Fruit fly (Drosophila melanogaster) whole organism, prepupa: ENCODE measurements around the gene CG32568.

ENCODE experiments used
- Blimp-1 ChIP-seq: fragments of 200-800 bp; sonication (Bioruptor generic); optimal IDR thresholded peaks from 3 replicates; lab custom pipeline; 2017; ENCODE audit warnings: missing biosample characterization, missing genetic modification characterization, mild to moderate bottlenecking, moderate library complexity, missing genetic modification reagents
- CG10631 ChIP-seq: fragments of 200-800 bp; sonication (Bioruptor generic); optimal IDR thresholded peaks from 2 replicates; lab custom pipeline; 2016; ENCODE audit warnings: missing biosample characterization, missing genetic modification characterization
- CG11902 ChIP-seq: fragments of 200-800 bp; sonication (Bioruptor generic); optimal IDR thresholded peaks from 3 replicates; lab custom pipeline; 2016; ENCODE audit warnings: missing biosample characterization, missing genetic modification characterization
- CG3919 ChIP-seq: fragments of 200-800 bp; sonication (Bioruptor generic); optimal IDR thresholded peaks from 3 replicates; lab custom pipeline; 2016; ENCODE audit warnings: missing biosample characterization, missing genetic modification characterization
- CG6163 ChIP-seq: fragments of 200-800 bp; sonication (Bioruptor generic); IDR thresholded peaks from 3 replicates; pipeline ENCODE4 v1.3.6; 2022; ENCODE audit warnings: missing biosample characterization, missing genetic modification characterization
- CG8119 ChIP-seq: fragments of 200-800 bp; sonication (Bioruptor generic); IDR thresholded peaks from 3 replicates; pipeline ENCODE4 v1.3.6; 2022; ENCODE audit warnings: missing biosample characterization, missing genetic modification characterization
- Eip75B ChIP-seq: fragments of 200-800 bp; sonication (Bioruptor generic); optimal IDR thresholded peaks from 3 replicates; lab custom pipeline; 2016; ENCODE audit warnings: missing biosample characterization, missing genetic modification characterization
- Hr39 ChIP-seq: fragments of 200-800 bp; sonication (Bioruptor generic); optimal IDR thresholded peaks from 2 replicates; lab custom pipeline; 2016; ENCODE audit warnings: missing biosample characterization, missing genetic modification characterization
- Hr4 ChIP-seq: fragments of 200-800 bp; sonication (Bioruptor generic); optimal IDR thresholded peaks from 3 replicates; lab custom pipeline; 2016; ENCODE audit warnings: missing biosample characterization, missing genetic modification characterization
- Smox ChIP-seq: fragments of 200-800 bp; sonication (Bioruptor generic); optimal IDR thresholded peaks from 3 replicates; lab custom pipeline; 2016; ENCODE audit warnings: missing biosample characterization, missing genetic modification characterization
- Sox102F ChIP-seq: fragments of 200-800 bp; sonication (Bioruptor generic); optimal IDR thresholded peaks from 2 replicates; lab custom pipeline; 2016; ENCODE audit warnings: missing biosample characterization, mild to moderate bottlenecking, missing genetic modification characterization
- salr ChIP-seq, 2 experiments: fragments of 200-800 bp; sonication (Bioruptor generic); optimal IDR thresholded peaks; 3 replicates each; lab custom pipeline; 2016 to 2018; ENCODE audit warnings: missing biosample characterization in 2 of 2, missing genetic modification characterization in 2 of 2, mild to moderate bottlenecking in 1 of 2

dm6 chrX:16742547-16742946 lies 1.8 kb downstream of the CG32568 start, which contains the start of gene Twdlalpha:
- TF ChIP-seq Eip75B: no peak
- no peak for TF ChIP-seq CG6163 (GFP tag; lab: Robert Waterston, UW)
- TF ChIP-seq Smox (GFP tag; lab: Kevin White, UChicago): no peak
- TF ChIP-seq CG8119 (GFP tag; lab: Robert Waterston, UW): no peak
- no peak for TF ChIP-seq Sox102F (GFP tag; lab: Kevin White, UChicago)
- TF ChIP-seq Hr4 (GFP tag; lab: Kevin White, UChicago): no peak
- no peak for TF ChIP-seq Blimp-1 (GFP tag; lab: Kevin White, UChicago)
- TF ChIP-seq CG10631 (GFP tag; lab: Kevin White, UChicago): no peak
- TF ChIP-seq Hr39 (GFP tag; lab: Kevin White, UChicago): no peak
- no peak for TF ChIP-seq CG11902 (GFP tag; lab: Kevin White, UChicago)
- no peak for TF ChIP-seq CG3919
- TF ChIP-seq salr (GFP tag; optimal IDR thresholded peaks at IDR 0.05; lab: Kevin White, UChicago): no peak
